Fruit fly (Drosophila melanogaster): ENCODE measurements around the gene CG31463.

DNA sequence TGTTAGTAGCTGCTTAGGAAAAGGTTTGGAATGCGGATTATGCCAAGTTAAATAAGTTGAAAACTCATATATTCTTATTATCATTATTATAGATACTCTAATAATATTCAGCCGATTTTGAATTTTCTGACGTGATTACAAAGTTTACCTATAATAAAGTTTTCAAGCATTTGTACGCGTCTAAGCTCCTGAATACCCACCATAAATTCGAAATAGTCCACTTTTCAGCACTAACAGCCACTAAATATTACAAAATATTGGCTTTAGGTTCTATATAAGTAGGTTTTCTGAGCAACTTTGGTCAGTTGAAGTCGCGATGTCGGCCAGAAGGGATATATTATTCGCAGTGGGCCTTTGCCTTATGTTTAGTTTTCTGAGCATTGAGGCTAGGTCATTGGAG lies 31.9 kb downstream of the CG31463 start, which contains the start of gene CG7443:
- TF ChIP-seq Ets98B (GFP tag; IDR thresholded peaks at IDR 0.05) (no peak), D1 (tag; optimal IDR thresholded peaks at IDR 0.05) (no peak), Snoo (tag; optimal IDR thresholded peaks at IDR 0.05) (no peak)
